Fruit fly (Drosophila melanogaster) whole organism, embryonic: ENCODE measurements around the gene Ipo9.

Experiments used
- Bdp1 ChIP-seq: fragments of 200-800 bp; sonication (Bioruptor generic); optimal IDR thresholded peaks from 3 replicates; lab custom pipeline; 2016; ENCODE audit warnings: missing biosample characterization, missing genetic modification characterization
- BtbVII ChIP-seq: fragments of 200-800 bp; sonication (Bioruptor generic); optimal IDR thresholded peaks from 3 replicates; lab custom pipeline; 2017; ENCODE audit warnings: missing biosample characterization, mild to moderate bottlenecking, missing genetic modification characterization
- CG11085 ChIP-seq: fragments of 200-800 bp; sonication (Bioruptor generic); IDR thresholded peaks from 2 replicates; pipeline ENCODE4 v1.3.6; 2022; ENCODE audit warnings: missing biosample characterization, missing genetic modification characterization
- CG11504 ChIP-seq: fragments of 200-800 bp; sonication (Bioruptor generic); optimal IDR thresholded peaks from 3 replicates; lab custom pipeline; 2019; ENCODE audit warnings: missing biosample characterization, mild to moderate bottlenecking, missing genetic modification characterization, moderate library complexity
- CG12942 ChIP-seq: fragments of 200-800 bp; sonication (Bioruptor generic); optimal IDR thresholded peaks from 3 replicates; lab custom pipeline; 2016; ENCODE audit warnings: missing biosample characterization, missing genetic modification characterization
- CG13296 ChIP-seq: fragments of 200-800 bp; sonication (Bioruptor generic); optimal IDR thresholded peaks from 3 replicates; lab custom pipeline; 2018; ENCODE audit warnings: missing biosample characterization, mild to moderate bottlenecking, missing genetic modification characterization
- CG13424 ChIP-seq: fragments of 200-800 bp; sonication (Bioruptor generic); optimal IDR thresholded peaks from 2 replicates; lab custom pipeline; 2019; ENCODE audit warnings: missing biosample characterization, mild to moderate bottlenecking, missing genetic modification characterization, moderate library complexity
- CG17359 ChIP-seq: fragments of 200-800 bp; sonication (Bioruptor generic); optimal IDR thresholded peaks from 3 replicates; lab custom pipeline; 2018; ENCODE audit warnings: missing biosample characterization, mild to moderate bottlenecking, missing genetic modification characterization, moderate library complexity
- CG17612 ChIP-seq: fragments of 200-800 bp; sonication (Bioruptor generic); IDR thresholded peaks from 2 replicates; pipeline ENCODE4 v1.3.6; 2022; ENCODE audit warnings: missing biosample characterization, missing genetic modification characterization
- CG2120 ChIP-seq: fragments of 200-800 bp; sonication (Bioruptor generic); optimal IDR thresholded peaks from 3 replicates; lab custom pipeline; 2016; ENCODE audit warnings: missing biosample characterization, missing genetic modification characterization
- CG2678 ChIP-seq: fragments of 200-800 bp; sonication (Bioruptor generic); optimal IDR thresholded peaks from 3 replicates; lab custom pipeline; 2019; ENCODE audit warnings: missing biosample characterization, mild to moderate bottlenecking, missing genetic modification characterization, moderate library complexity
- CG30020 ChIP-seq: fragments of 200-800 bp; optimal IDR thresholded peaks from 2 replicates; lab custom pipeline; 2019; ENCODE audit warnings: missing biosample characterization, mild to moderate bottlenecking, missing genetic modification characterization, moderate library complexity
- CG31224 ChIP-seq: fragments of 200-800 bp; sonication (Bioruptor generic); IDR thresholded peaks from 2 replicates; pipeline ENCODE4 v1.3.6; 2022; ENCODE audit warnings: missing biosample characterization, missing genetic modification characterization
- CG33557 ChIP-seq: fragments of 200-800 bp; sonication (Bioruptor generic); optimal IDR thresholded peaks from 2 replicates; lab custom pipeline; 2019; ENCODE audit warnings: missing biosample characterization, mild to moderate bottlenecking, missing genetic modification characterization, moderate library complexity
- CG6272 ChIP-seq: fragments of 200-800 bp; sonication (Bioruptor generic); IDR thresholded peaks from 2 replicates; pipeline ENCODE4 v1.3.6; 2022; ENCODE audit warnings: missing biosample characterization, missing genetic modification characterization
- CG6654 ChIP-seq: fragments of 200-800 bp; sonication (Bioruptor generic); optimal IDR thresholded peaks from 2 replicates; lab custom pipeline; 2017; ENCODE audit warnings: missing biosample characterization, mild to moderate bottlenecking, missing genetic modification characterization
- CG6689 ChIP-seq: fragments of 200-800 bp; sonication (Bioruptor generic); IDR thresholded peaks from 2 replicates; pipeline ENCODE4 v1.3.6; 2022; ENCODE audit warnings: missing biosample characterization, missing genetic modification characterization
- CG8765 ChIP-seq: fragments of 200-800 bp; sonication (Bioruptor generic); IDR thresholded peaks from 2 replicates; pipeline ENCODE4 v1.3.6; 2022; ENCODE audit warnings: missing biosample characterization, missing genetic modification characterization
- CG8924 ChIP-seq: fragments of 200-800 bp; optimal IDR thresholded peaks from 3 replicates; lab custom pipeline; 2019; ENCODE audit warnings: missing biosample characterization, mild to moderate bottlenecking, missing genetic modification characterization, moderate library complexity
- CG9932 ChIP-seq: fragments of 200-800 bp; sonication (Bioruptor generic); IDR thresholded peaks from 2 replicates; pipeline ENCODE4 v1.3.6; 2022; ENCODE audit warnings: missing biosample characterization, missing genetic modification characterization
- Camta ChIP-seq: fragments of 200-800 bp; sonication (Bioruptor generic); optimal IDR thresholded peaks from 2 replicates; lab custom pipeline; 2016; ENCODE audit warnings: missing biosample characterization, missing genetic modification characterization
- CkIIα-i1 ChIP-seq: fragments of 200-800 bp; sonication (Bioruptor generic); IDR thresholded peaks from 2 replicates; pipeline ENCODE4 v1.3.6; 2022; ENCODE audit warnings: missing biosample characterization, missing genetic modification characterization
- Eip74EF ChIP-seq, 2 experiments: fragments of 200-800 bp in 1 of 2; fragments of >200 bp in 1 of 2; sonication (Bioruptor generic) in 1 of 2; optimal IDR thresholded peaks; 2 replicates each; lab custom pipeline; 2017 to 2019; ENCODE audit warnings: missing biosample characterization in 2 of 2, missing genetic modification characterization in 2 of 2, mild to moderate bottlenecking in 1 of 2, moderate library complexity in 1 of 2
- Ets97D ChIP-seq: fragments of 200-800 bp; sonication (Bioruptor generic); optimal IDR thresholded peaks from 3 replicates; lab custom pipeline; 2016; ENCODE audit warnings: missing biosample characterization, missing genetic modification characterization
- Hey ChIP-seq: fragments of 200-800 bp; sonication (Bioruptor generic); optimal IDR thresholded peaks from 3 replicates; lab custom pipeline; 2018; ENCODE audit warnings: missing biosample characterization, mild to moderate bottlenecking, missing genetic modification characterization
- MBD-R2 ChIP-seq: fragments of 200-800 bp; sonication (Bioruptor generic); IDR thresholded peaks from 2 replicates; pipeline ENCODE4 v1.3.6; 2022; ENCODE audit warnings: missing biosample characterization, missing genetic modification characterization
- Oli ChIP-seq: fragments of 200-800 bp; sonication (Bioruptor generic); optimal IDR thresholded peaks from 2 replicates; lab custom pipeline; 2018; ENCODE audit warnings: missing biosample characterization, mild to moderate bottlenecking, missing genetic modification characterization, moderate library complexity
- Opbp ChIP-seq: fragments of 200-800 bp; sonication (Bioruptor generic); IDR thresholded peaks from 3 replicates; pipeline ENCODE4 v1.3.6; 2022; ENCODE audit warnings: missing biosample characterization, missing genetic modification characterization; ENCODE audit not compliant: partially characterized antibody
- Pdp1 ChIP-seq, 2 experiments: fragments of 200-800 bp; sonication (Bioruptor generic); optimal IDR thresholded peaks; 3 replicates each; lab custom pipeline; 2016; ENCODE audit warnings: missing biosample characterization in 2 of 2, missing genetic modification characterization in 2 of 2, mild to moderate bottlenecking in 1 of 2, moderate library complexity in 1 of 2
- Sox100B ChIP-seq: fragments of 200-800 bp; sonication (Bioruptor generic); optimal IDR thresholded peaks from 3 replicates; lab custom pipeline; 2018; ENCODE audit warnings: missing biosample characterization, mild to moderate bottlenecking, missing genetic modification characterization
- bab2 ChIP-seq: fragments of 200-800 bp; sonication (Bioruptor generic); optimal IDR thresholded peaks from 2 replicates; lab custom pipeline; 2016; ENCODE audit warnings: missing biosample characterization, missing genetic modification characterization
- cas ChIP-seq: fragments of 200-800 bp; sonication (Bioruptor generic); IDR thresholded peaks from 2 replicates; pipeline ENCODE4 v1.3.6; 2022; ENCODE audit warnings: missing biosample characterization, missing genetic modification characterization
- dan ChIP-seq: fragments of 200-800 bp; sonication (Bioruptor generic); IDR thresholded peaks from 2 replicates; pipeline ENCODE4 v1.3.6; 2022; ENCODE audit warnings: missing biosample characterization, missing genetic modification characterization
- eve ChIP-seq, 2 experiments: fragments of >200 bp; optimal IDR thresholded peaks; 2 replicates each; lab custom pipeline; 2017; ENCODE audit warnings: missing biosample characterization in 2 of 2, missing genetic modification characterization in 2 of 2
- eyg ChIP-seq: fragments of 200-800 bp; sonication (Bioruptor generic); optimal IDR thresholded peaks from 3 replicates; lab custom pipeline; 2016; ENCODE audit warnings: missing biosample characterization, missing genetic modification characterization
- ftz-f1 ChIP-seq: fragments of 200-800 bp; sonication (Bioruptor generic); optimal IDR thresholded peaks from 2 replicates; lab custom pipeline; 2016; ENCODE audit warnings: missing biosample characterization, missing genetic modification characterization
- gem ChIP-seq: fragments of 200-800 bp; sonication (Bioruptor generic); optimal IDR thresholded peaks from 2 replicates; lab custom pipeline; 2019; ENCODE audit warnings: missing biosample characterization, mild to moderate bottlenecking, missing genetic modification characterization, moderate library complexity
- grn ChIP-seq: fragments of 200-800 bp; sonication (Bioruptor generic); optimal IDR thresholded peaks from 3 replicates; lab custom pipeline; 2017; ENCODE audit warnings: missing biosample characterization, missing genetic modification characterization
- gsb ChIP-seq: fragments of 200-800 bp; sonication (Bioruptor generic); IDR thresholded peaks from 2 replicates; pipeline ENCODE4 v1.3.6; 2022; ENCODE audit warnings: missing biosample characterization, missing genetic modification characterization
- h ChIP-seq: fragments of >200 bp; optimal IDR thresholded peaks from 2 replicates; lab custom pipeline; 2017
- hth ChIP-seq: fragments of >200 bp; optimal IDR thresholded peaks from 2 replicates; lab custom pipeline; 2017; ENCODE audit warnings: inconsistent platforms
- insv ChIP-seq, 2 experiments: fragments of 200-800 bp; sonication (Bioruptor generic); optimal IDR thresholded peaks; 3 replicates each; lab custom pipeline; 2016 to 2018; ENCODE audit warnings: missing biosample characterization in 2 of 2, missing genetic modification characterization in 2 of 2
- jigr1 ChIP-seq: fragments of 200-800 bp; sonication (Bioruptor generic); IDR thresholded peaks from 3 replicates; pipeline ENCODE4 v1.3.6; 2022; ENCODE audit warnings: missing biosample characterization, missing genetic modification characterization
- kay ChIP-seq: fragments of 200-800 bp; sonication (Bioruptor generic); optimal IDR thresholded peaks from 2 replicates; lab custom pipeline; 2016; ENCODE audit warnings: missing biosample characterization, missing genetic modification characterization
- kni ChIP-seq: fragments of 200-800 bp; sonication (Bioruptor generic); optimal IDR thresholded peaks from 3 replicates; lab custom pipeline; 2017; ENCODE audit warnings: mild to moderate bottlenecking, missing biosample characterization, missing genetic modification reagents, missing genetic modification characterization
- mirr ChIP-seq: fragments of 200-800 bp; sonication (Bioruptor generic); optimal IDR thresholded peaks from 3 replicates; lab custom pipeline; 2018; ENCODE audit warnings: missing biosample characterization, mild to moderate bottlenecking, missing genetic modification characterization
- repo ChIP-seq: fragments of 200-800 bp; sonication (Bioruptor generic); optimal IDR thresholded peaks from 2 replicates; lab custom pipeline; 2016; ENCODE audit warnings: missing biosample characterization, missing genetic modification characterization
- shn ChIP-seq: fragments of 200-800 bp; sonication (Bioruptor generic); optimal IDR thresholded peaks from 3 replicates; lab custom pipeline; 2016; ENCODE audit warnings: missing biosample characterization, missing genetic modification characterization
- slou ChIP-seq: fragments of 200-800 bp; sonication (Bioruptor generic); optimal IDR thresholded peaks from 3 replicates; lab custom pipeline; 2016; ENCODE audit warnings: missing biosample characterization, missing genetic modification characterization
- ttk ChIP-seq: fragments of 200-800 bp; sonication (Bioruptor generic); IDR thresholded peaks from 2 replicates; pipeline ENCODE4 v2.1.2; 2022; ENCODE audit warnings: missing biosample characterization, missing genetic modification characterization
- zen2 ChIP-seq: fragments of 200-800 bp; sonication (Bioruptor generic); IDR thresholded peaks from 3 replicates; pipeline ENCODE4 v1.3.6; 2022; ENCODE audit warnings: missing biosample characterization, missing genetic modification characterization; ENCODE audit not compliant: partially characterized antibody

Gene Ipo9

dm6 chr3R:11454210-11454904, 42.0 kb downstream of the Ipo9 start (continued):
- TF ChIP-seq CG6272 (GFP tag; lab: Robert Waterston, UW) (no peak; the same call in 1 of the 2 replicates), MBD-R2 (peak; percentile 30; the same call in 1 of the 2 replicates), CG12942 (GFP tag; lab: Kevin White, UChicago) (peak; percentile 26), CG2120 (peak; percentile 91), shn (GFP tag; lab: Kevin White, UChicago) (peak; percentile 15), jigr1 (no peak), Ets97D (no peak), slou (peak; percentile 38), gsb (GFP tag; lab: Robert Waterston, UW) (peak; percentile 38; the same call in 1 of the 2 replicates), Pdp1 (GFP tag; optimal IDR thresholded peaks at IDR 0.05; lab: Kevin White, UChicago) (peak; percentile 24 to 38), Hey (no peak), Camta (GFP tag; lab: Kevin White, UChicago) (peak; percentile 33), CG8924 (peak; percentile 46), zen2 (GFP tag; lab: Robert Waterston, UW) (no peak), CG17612 (no peak), CkIIα-i1 (GFP tag; lab: Robert Waterston, UW) (no peak), CG11085 (GFP tag; lab: Robert Waterston, UW) (no peak), ttk (GFP tag; lab: Robert Waterston, UW) (no peak; the same call in none of the 2 replicates), insv (GFP tag; optimal IDR thresholded peaks at IDR 0.05; lab: Kevin White, UChicago) (no peak), ftz-f1 (GFP tag; lab: Kevin White, UChicago) (no peak), BtbVII (GFP tag; lab: Kevin White, UChicago) (peak; percentile 22), CG13296 (GFP tag; lab: Kevin White, UChicago) (peak; percentile 39), eyg (GFP tag; lab: Kevin White, UChicago) (no peak), CG30020 (tag; lab: Kevin White, UChicago) (no peak), CG2678 (tag; lab: Kevin White, UChicago) (peak; percentile 74), Bdp1 (GFP tag; lab: Kevin White, UChicago) (no peak), Opbp (GFP tag; lab: Robert Waterston, UW) (no peak), mirr (GFP tag; lab: Kevin White, UChicago) (no peak), gem (tag; lab: Kevin White, UChicago) (peak; percentile 84), CG17359 (peak; percentile 47), grn (GFP tag; lab: Kevin White, UChicago) (no peak), bab2 (GFP tag; lab: Kevin White, UChicago) (peak; percentile 19), CG6654 (GFP tag; lab: Kevin White, UChicago) (no peak), eve (GFP tag; optimal IDR thresholded peaks at IDR 0.05; lab: Kevin White, UChicago) (no peak), cas (GFP tag; lab: Robert Waterston, UW) (no peak), hth (lab: Kevin White, UChicago) (no peak), dan (GFP tag; lab: Robert Waterston, UW) (no peak), kay (GFP tag; lab: Kevin White, UChicago) (peak; percentile 55), repo (GFP tag; lab: Kevin White, UChicago) (no peak), CG9932 (GFP tag; lab: Robert Waterston, UW) (peak; percentile 85), Sox100B (peak; percentile 67), CG13424 (tag; lab: Kevin White, UChicago) (peak; percentile 73), CG33557 (no peak), Oli (tag; lab: Kevin White, UChicago) (peak; percentile 61), CG11504 (peak; percentile 76), CG31224 (GFP tag; lab: Robert Waterston, UW) (peak; percentile 38; the same call in 1 of the 2 replicates), h (lab: Kevin White, UChicago) (no peak), kni (GFP tag; lab: Kevin White, UChicago) (no peak), CG6689 (peak; percentile 58), CG8765 (GFP tag; lab: Robert Waterston, UW) (no peak), Eip74EF (GFP tag; optimal IDR thresholded peaks at IDR 0.05; lab: Kevin White, UChicago) (no peak)
